Fruit fly (Drosophila melanogaster) whole organism, pupa: ENCODE measurements around the gene CG32032.

ENCODE experiments used
- CG10348 ChIP-seq: fragments of 200-800 bp; sonication (Bioruptor generic); IDR thresholded peaks from 2 replicates; pipeline ENCODE4 v1.3.6; 2022; ENCODE audit warnings: missing biosample characterization, missing genetic modification characterization
- CG15710 ChIP-seq: fragments of 200-800 bp; sonication (Bioruptor generic); optimal IDR thresholded peaks from 2 replicates; lab custom pipeline; 2018; ENCODE audit warnings: missing biosample characterization, mild to moderate bottlenecking, missing genetic modification characterization, moderate library complexity
- CG32121 ChIP-seq: fragments of 200-800 bp; sonication (Bioruptor generic); IDR thresholded peaks from 2 replicates; pipeline ENCODE4 v1.3.6; 2022; ENCODE audit warnings: missing biosample characterization, missing genetic modification characterization
- Pif1B ChIP-seq: fragments of 200-800 bp; sonication (Bioruptor generic); optimal IDR thresholded peaks from 3 replicates; lab custom pipeline; 2016; ENCODE audit warnings: missing biosample characterization, missing genetic modification characterization

- no peak for TF ChIP-seq CG32121 (GFP tag; lab: Robert Waterston, UW)
- no peak for TF ChIP-seq CG15710 (tag; lab: Kevin White, UChicago)
- TF ChIP-seq Pif1B: no peak
- TF ChIP-seq CG10348 (GFP tag; lab: Robert Waterston, UW): no peak
Measured at dm6 chr3L:9047062-9047461, 45.8 kb upstream of the CG32032 start, which contains the start of gene Argk2.
